Fruit fly (Drosophila melanogaster) whole organism, embryonic: ENCODE measurements around the gene mTTF.

ENCODE experiments used
- BtbVII ChIP-seq: fragments of 200-800 bp; sonication (Bioruptor generic); optimal IDR thresholded peaks from 3 replicates; lab custom pipeline; 2017; ENCODE audit warnings: missing biosample characterization, mild to moderate bottlenecking, missing genetic modification characterization
- CG10267 ChIP-seq: fragments of 200-800 bp; sonication (Bioruptor generic); optimal IDR thresholded peaks from 2 replicates; lab custom pipeline; 2018; ENCODE audit warnings: missing biosample characterization, mild to moderate bottlenecking, missing genetic modification characterization, moderate library complexity
- CG10431 ChIP-seq: fragments of 200-800 bp; sonication (Bioruptor generic); optimal IDR thresholded peaks from 3 replicates; lab custom pipeline; 2018; ENCODE audit warnings: missing biosample characterization, mild to moderate bottlenecking, missing genetic modification characterization
- CG10959 ChIP-seq: fragments of 200-800 bp; sonication (Bioruptor generic); IDR thresholded peaks from 2 replicates; pipeline ENCODE4 v1.3.6; 2022; ENCODE audit warnings: missing biosample characterization, missing genetic modification characterization
- CG11093 ChIP-seq: fragments of 200-800 bp; sonication (Bioruptor generic); IDR thresholded peaks from 3 replicates; pipeline ENCODE4 v1.3.6; 2022; ENCODE audit warnings: missing biosample characterization, missing genetic modification characterization
- CG12659 ChIP-seq: fragments of 200-800 bp; sonication (Bioruptor generic); optimal IDR thresholded peaks from 3 replicates; lab custom pipeline; 2017; ENCODE audit warnings: mild to moderate bottlenecking, missing biosample characterization, missing genetic modification reagents, missing genetic modification characterization
- CG13775 ChIP-seq: fragments of 200-800 bp; sonication (Bioruptor generic); optimal IDR thresholded peaks from 3 replicates; lab custom pipeline; 2017; ENCODE audit warnings: missing biosample characterization, mild to moderate bottlenecking, missing genetic modification characterization
- CG15269 ChIP-seq: fragments of 200-800 bp; sonication (Bioruptor generic); optimal IDR thresholded peaks from 2 replicates; lab custom pipeline; 2018; ENCODE audit warnings: missing biosample characterization, mild to moderate bottlenecking, missing genetic modification characterization, moderate library complexity
- CG17359 ChIP-seq: fragments of 200-800 bp; sonication (Bioruptor generic); optimal IDR thresholded peaks from 3 replicates; lab custom pipeline; 2018; ENCODE audit warnings: missing biosample characterization, mild to moderate bottlenecking, missing genetic modification characterization, moderate library complexity
- CG18476 ChIP-seq: fragments of 200-800 bp; sonication (Bioruptor generic); optimal IDR thresholded peaks from 2 replicates; lab custom pipeline; 2016; ENCODE audit warnings: missing biosample characterization, mild to moderate bottlenecking, missing genetic modification characterization
- CG18599 ChIP-seq: fragments of 200-800 bp; sonication (Bioruptor generic); optimal IDR thresholded peaks from 3 replicates; lab custom pipeline; 2017; ENCODE audit warnings: missing biosample characterization, missing genetic modification characterization, mild to moderate bottlenecking, moderate library complexity, missing genetic modification reagents
- CG2116 ChIP-seq: fragments of 200-800 bp; sonication (Bioruptor generic); optimal IDR thresholded peaks from 3 replicates; lab custom pipeline; 2018; ENCODE audit warnings: missing biosample characterization, mild to moderate bottlenecking, missing genetic modification characterization
- CG2678 ChIP-seq: fragments of 200-800 bp; sonication (Bioruptor generic); optimal IDR thresholded peaks from 3 replicates; lab custom pipeline; 2019; ENCODE audit warnings: missing biosample characterization, mild to moderate bottlenecking, missing genetic modification characterization, moderate library complexity
- CG2875 ChIP-seq: fragments of 200-800 bp; sonication (Bioruptor generic); optimal IDR thresholded peaks from 2 replicates; lab custom pipeline; 2017; ENCODE audit warnings: missing biosample characterization, mild to moderate bottlenecking, missing genetic modification characterization, missing genetic modification reagents
- CG30403 ChIP-seq: fragments of 200-800 bp; sonication (Bioruptor generic); optimal IDR thresholded peaks from 3 replicates; lab custom pipeline; 2016; ENCODE audit warnings: missing biosample characterization, missing genetic modification characterization
- CG4707 ChIP-seq: fragments of 200-800 bp; sonication (Bioruptor generic); optimal IDR thresholded peaks from 2 replicates; lab custom pipeline; 2018; ENCODE audit warnings: missing biosample characterization, mild to moderate bottlenecking, missing genetic modification characterization, moderate library complexity
- CG4730 ChIP-seq: fragments of 200-800 bp; sonication (Bioruptor generic); IDR thresholded peaks from 2 replicates; pipeline ENCODE4 v1.3.6; 2022; ENCODE audit warnings: missing biosample characterization, missing genetic modification characterization
- CG4820 ChIP-seq: fragments of 200-800 bp; sonication (Bioruptor generic); optimal IDR thresholded peaks from 3 replicates; lab custom pipeline; 2016; ENCODE audit warnings: missing biosample characterization, missing genetic modification characterization
- CG5180 ChIP-seq: fragments of 200-800 bp; sonication (Bioruptor generic); optimal IDR thresholded peaks from 3 replicates; lab custom pipeline; 2017; ENCODE audit warnings: missing biosample characterization, missing genetic modification characterization, mild to moderate bottlenecking, moderate library complexity, missing genetic modification reagents
- CG6683 ChIP-seq: fragments of 200-800 bp; sonication (Bioruptor generic); optimal IDR thresholded peaks from 2 replicates; lab custom pipeline; 2017; ENCODE audit warnings: missing biosample characterization, mild to moderate bottlenecking, missing genetic modification characterization, missing genetic modification reagents
- CG6813 ChIP-seq: fragments of 200-800 bp; sonication (Bioruptor generic); optimal IDR thresholded peaks from 2 replicates; lab custom pipeline; 2017; ENCODE audit warnings: missing biosample characterization, missing genetic modification characterization, mild to moderate bottlenecking, moderate library complexity, missing genetic modification reagents
- CG6854 ChIP-seq: fragments of 200-800 bp; sonication (Bioruptor generic); optimal IDR thresholded peaks from 3 replicates; lab custom pipeline; 2017; ENCODE audit warnings: missing biosample characterization, mild to moderate bottlenecking, missing genetic modification characterization
- CG9727 ChIP-seq: fragments of 200-800 bp; sonication (Bioruptor generic); optimal IDR thresholded peaks from 3 replicates; lab custom pipeline; 2017; ENCODE audit warnings: missing biosample characterization, mild to moderate bottlenecking, missing genetic modification characterization
- GATAe ChIP-seq: fragments of 200-800 bp; sonication (Bioruptor generic); conservative IDR thresholded peaks from 2 replicates; pipeline ENCODE4 v1.3.6; 2022; ENCODE audit warnings: missing biosample characterization, missing genetic modification characterization
- HLH3B ChIP-seq: fragments of 200-800 bp; sonication (Bioruptor generic); IDR thresholded peaks from 2 replicates; pipeline ENCODE4 v1.3.6; 2022; ENCODE audit warnings: missing biosample characterization, missing genetic modification characterization
- Hmr ChIP-seq: fragments of 200-800 bp; sonication (Bioruptor generic); optimal IDR thresholded peaks from 3 replicates; lab custom pipeline; 2017; ENCODE audit warnings: mild to moderate bottlenecking, missing biosample characterization, missing genetic modification reagents, missing genetic modification characterization
- Jarid2 ChIP-seq: fragments of 200-800 bp; sonication (Bioruptor generic); optimal IDR thresholded peaks from 3 replicates; lab custom pipeline; 2017; ENCODE audit warnings: mild to moderate bottlenecking, missing biosample characterization, missing genetic modification reagents, missing genetic modification characterization
- MTF-1 ChIP-seq: fragments of 200-800 bp; sonication (Bioruptor generic); optimal IDR thresholded peaks from 2 replicates; lab custom pipeline; 2018; ENCODE audit warnings: missing biosample characterization, mild to moderate bottlenecking, missing genetic modification characterization, borderline replicate concordance
- Mrtf ChIP-seq: fragments of 200-800 bp; sonication (Bioruptor generic); IDR thresholded peaks from 3 replicates; pipeline ENCODE4 v1.3.6; 2022; ENCODE audit warnings: missing biosample characterization, missing genetic modification characterization
- Neu2 ChIP-seq: fragments of 200-800 bp; sonication (Bioruptor generic); optimal IDR thresholded peaks from 3 replicates; lab custom pipeline; 2016; ENCODE audit warnings: missing biosample characterization, missing genetic modification characterization, borderline replicate concordance
- Oli ChIP-seq: fragments of 200-800 bp; sonication (Bioruptor generic); optimal IDR thresholded peaks from 2 replicates; lab custom pipeline; 2018; ENCODE audit warnings: missing biosample characterization, mild to moderate bottlenecking, missing genetic modification characterization, moderate library complexity
- Spps ChIP-seq: fragments of 200-800 bp; sonication (Bioruptor generic); optimal IDR thresholded peaks from 2 replicates; lab custom pipeline; 2018; ENCODE audit warnings: missing biosample characterization, mild to moderate bottlenecking, missing genetic modification characterization
- TFAM ChIP-seq: fragments of 200-800 bp; sonication (Bioruptor generic); optimal IDR thresholded peaks from 2 replicates; lab custom pipeline; 2017; ENCODE audit warnings: missing biosample characterization, missing genetic modification characterization, inconsistent platforms
- ci ChIP-seq: fragments of 200-800 bp; sonication (Bioruptor generic); IDR thresholded peaks from 3 replicates; pipeline ENCODE4 v1.3.6; 2022; ENCODE audit warnings: missing biosample characterization, missing genetic modification characterization
- dan ChIP-seq: fragments of 200-800 bp; sonication (Bioruptor generic); IDR thresholded peaks from 2 replicates; pipeline ENCODE4 v1.3.6; 2022; ENCODE audit warnings: missing biosample characterization, missing genetic modification characterization
- dpn ChIP-seq, 2 experiments: fragments of 200-800 bp; sonication (Bioruptor generic); optimal IDR thresholded peaks; 3 replicates each; lab custom pipeline; 2016; ENCODE audit warnings: missing biosample characterization in 2 of 2, missing genetic modification characterization in 2 of 2
- esg ChIP-seq: fragments of 200-800 bp; sonication (Bioruptor generic); conservative IDR thresholded peaks from 2 replicates; pipeline ENCODE4 v1.3.6; 2022; ENCODE audit warnings: missing biosample characterization, missing genetic modification characterization
- ewg ChIP-seq: fragments of 200-800 bp; sonication (Bioruptor generic); optimal IDR thresholded peaks from 3 replicates; lab custom pipeline; 2017; ENCODE audit warnings: mild to moderate bottlenecking, missing biosample characterization, missing genetic modification reagents, missing genetic modification characterization
- fd96Cb ChIP-seq: fragments of 200-800 bp; sonication (Bioruptor generic); optimal IDR thresholded peaks from 2 replicates; lab custom pipeline; 2018; ENCODE audit warnings: missing biosample characterization, mild to moderate bottlenecking, missing genetic modification characterization, moderate library complexity
- hkb ChIP-seq, 2 experiments: fragments of 200-800 bp in 1 of 2; fragments of >200 bp in 1 of 2; sonication (Bioruptor generic) in 1 of 2; IDR thresholded peaks in 1 of 2; optimal IDR thresholded peaks in 1 of 2; 2 replicates each; pipeline versions ENCODE4 v1.3.6 to Lab custom; 2017 to 2022; ENCODE audit warnings: missing biosample characterization in 1 of 2, missing genetic modification characterization in 1 of 2
- kay ChIP-seq: fragments of 200-800 bp; sonication (Bioruptor generic); optimal IDR thresholded peaks from 2 replicates; lab custom pipeline; 2016; ENCODE audit warnings: missing biosample characterization, missing genetic modification characterization
- nmo ChIP-seq: fragments of 200-800 bp; sonication (Bioruptor generic); optimal IDR thresholded peaks from 2 replicates; lab custom pipeline; 2018; ENCODE audit warnings: missing biosample characterization, mild to moderate bottlenecking, missing genetic modification characterization, moderate library complexity
- prd ChIP-seq, 3 experiments: fragments of >200 bp in 2 of 3; fragments of 200-800 bp in 1 of 3; sonication (Bioruptor generic) in 1 of 3; optimal IDR thresholded peaks in 2 of 3; IDR thresholded peaks in 1 of 3; 2 replicates in 2 of 3; 3 replicates in 1 of 3; pipeline versions ENCODE4 v1.3.6 to Lab custom; 2017 to 2022; ENCODE audit warnings: missing biosample characterization in 1 of 3, missing genetic modification characterization in 1 of 3
- sens ChIP-seq: fragments of 200-800 bp; sonication (Bioruptor generic); peaks from one replicate; lab custom pipeline; 2016; ENCODE audit warnings: missing biosample characterization, missing genetic modification characterization
- slou ChIP-seq: fragments of 200-800 bp; sonication (Bioruptor generic); optimal IDR thresholded peaks from 3 replicates; lab custom pipeline; 2016; ENCODE audit warnings: missing biosample characterization, missing genetic modification characterization
- slp2 ChIP-seq: fragments of 200-800 bp; sonication (Bioruptor generic); optimal IDR thresholded peaks from 2 replicates; lab custom pipeline; 2016; ENCODE audit warnings: missing biosample characterization, missing genetic modification characterization
- sug ChIP-seq: fragments of 200-800 bp; optimal IDR thresholded peaks from 2 replicates; lab custom pipeline; 2019; ENCODE audit warnings: missing biosample characterization, mild to moderate bottlenecking, missing genetic modification characterization, moderate library complexity
- zf30C ChIP-seq: fragments of 200-800 bp; sonication (Bioruptor generic); optimal IDR thresholded peaks from 3 replicates; lab custom pipeline; 2018; ENCODE audit warnings: missing biosample characterization, mild to moderate bottlenecking, missing genetic modification characterization

The mTTF gene

dm6 chr2L:14367274-14367669 lies 18.7 kb upstream of the mTTF start (continued):
- TF ChIP-seq CG10267 (tag; lab: Kevin White, UChicago) (peak; percentile 62), kay (no peak), CG2875 (GFP tag; lab: Kevin White, UChicago) (peak; percentile 17), CG4820 (GFP tag; lab: Kevin White, UChicago) (peak; percentile 66), BtbVII (GFP tag; lab: Kevin White, UChicago) (peak; percentile 56), CG6683 (GFP tag; lab: Kevin White, UChicago) (peak; percentile 12), dan (GFP tag; lab: Robert Waterston, UW) (no peak), zf30C (GFP tag; lab: Kevin White, UChicago) (no peak), TFAM (no peak), sens (peak; percentile 52), Oli (tag; lab: Kevin White, UChicago) (peak; percentile 37), dpn (GFP tag; optimal IDR thresholded peaks at IDR 0.05; lab: Kevin White, UChicago) (no peak), slp2 (GFP tag; lab: Kevin White, UChicago) (no peak), MTF-1 (no peak), GATAe (no peak), CG2678 (tag; lab: Kevin White, UChicago) (peak; percentile 77), Jarid2 (no peak), ewg (peak; percentile 20), CG11093 (GFP tag; lab: Robert Waterston, UW) (0 out of 3 replicates have a peak, but pooled peaks have one; percentile 30), HLH3B (GFP tag; lab: Robert Waterston, UW) (peak; percentile 30; the same call in 1 of the 2 replicates), Neu2 (no peak), esg (GFP tag; lab: Robert Waterston, UW) (peak; percentile 38), CG13775 (GFP tag; lab: Kevin White, UChicago) (no peak), CG6854 (GFP tag; lab: Kevin White, UChicago) (peak; percentile 32), CG30403 (GFP tag; lab: Kevin White, UChicago) (peak; percentile 35), ci (GFP tag; lab: Robert Waterston, UW) (no peak), CG5180 (peak; percentile 40), CG15269 (peak; percentile 43), CG4707 (GFP tag; lab: Kevin White, UChicago) (no peak), CG18476 (peak; percentile 0), slou (peak; percentile 21), CG10431 (GFP tag; lab: Kevin White, UChicago) (no peak), Spps (tag; lab: Kevin White, UChicago) (peak; percentile 4), hkb (optimal IDR thresholded peaks at IDR 0.05; lab: Kevin White, UChicago) (no peak), hkb (GFP tag; IDR thresholded peaks at IDR 0.05; lab: Robert Waterston, UW) (peak; percentile 63), CG4730 (GFP tag; lab: Robert Waterston, UW) (0 out of 2 replicates have a peak, but pooled peaks have one; percentile 7), CG18599 (GFP tag; lab: Kevin White, UChicago) (peak; percentile 51), Mrtf (GFP tag; lab: Robert Waterston, UW) (no peak), CG12659 (GFP tag; lab: Kevin White, UChicago) (peak; percentile 13), CG10959 (GFP tag; lab: Robert Waterston, UW) (no peak), fd96Cb (tag; lab: Kevin White, UChicago) (peak; percentile 58), prd (optimal IDR thresholded peaks at IDR 0.05; lab: Kevin White, UChicago) (no peak), prd (GFP tag; IDR thresholded peaks at IDR 0.05; lab: Robert Waterston, UW) (peak; percentile 50; the same call in 1 of the 3 replicates), CG6813 (peak; percentile 36), CG17359 (tag; lab: Kevin White, UChicago) (peak; percentile 60), sug (tag; lab: Kevin White, UChicago) (peak; percentile 13), nmo (GFP tag; lab: Kevin White, UChicago) (peak; percentile 79), Hmr (GFP tag; lab: Kevin White, UChicago) (no peak), CG9727 (peak; percentile 80), CG2116 (GFP tag; lab: Kevin White, UChicago) (peak; percentile 7)
